Worm (Caenorhabditis elegans) whole organism, early embryonic: ENCODE measurements around the gene K08F9.3.

Experiments
- ets-7 ChIP-seq: sonication (generic microtip); optimal IDR thresholded peaks from 2 replicates; lab custom pipeline; 2016; ENCODE audit warnings: missing genotype, missing genetic modification characterization, missing compliant biosample characterization
- hmbx-1 ChIP-seq: sonication (generic microtip); optimal IDR thresholded peaks from 2 replicates; lab custom pipeline; 2016; ENCODE audit warnings: mild to moderate bottlenecking, missing genetic modification characterization, missing compliant biosample characterization

DNA sequence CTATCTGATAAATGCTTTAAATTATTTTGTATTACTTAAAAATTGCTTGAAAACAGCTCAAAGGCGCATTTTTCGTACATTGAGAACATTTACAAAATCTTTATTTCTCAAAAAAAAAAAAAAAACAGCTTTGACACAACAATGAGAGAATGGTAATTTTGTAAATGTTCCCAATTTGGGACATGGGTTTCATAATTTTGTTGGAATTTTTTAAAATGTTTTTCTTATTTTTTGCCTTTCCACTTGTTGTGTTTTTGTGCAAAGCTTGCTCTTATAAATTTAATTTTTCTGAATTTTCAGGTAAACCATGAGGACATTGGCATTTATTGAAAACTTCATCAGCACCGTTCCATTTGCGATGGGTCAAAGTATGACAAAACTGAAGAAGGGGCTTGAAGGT, 28.7 kb upstream of the K08F9.3 start, which contains the start of gene T01G5.7:
- TF ChIP-seq hmbx-1 (tag; lab: Kevin White, UChicago), result no peak
- no peak for TF ChIP-seq ets-7 (tag; lab: Kevin White, UChicago)
